Fruit fly (Drosophila melanogaster): ENCODE measurements around the gene nebu.

dm6 chr3L:12853423-12853822, 10.5 kb upstream of the nebu start, which contains the start of gene Ent3:
- TF ChIP-seq CG12605 (GFP tag; IDR thresholded peaks at IDR 0.05) (no peak), EcR (GFP tag; optimal IDR thresholded peaks at IDR 0.05) (no peak)
